Fruit fly (Drosophila melanogaster): ENCODE results near the gene CG33098.

CG33098 gene

DNA sequence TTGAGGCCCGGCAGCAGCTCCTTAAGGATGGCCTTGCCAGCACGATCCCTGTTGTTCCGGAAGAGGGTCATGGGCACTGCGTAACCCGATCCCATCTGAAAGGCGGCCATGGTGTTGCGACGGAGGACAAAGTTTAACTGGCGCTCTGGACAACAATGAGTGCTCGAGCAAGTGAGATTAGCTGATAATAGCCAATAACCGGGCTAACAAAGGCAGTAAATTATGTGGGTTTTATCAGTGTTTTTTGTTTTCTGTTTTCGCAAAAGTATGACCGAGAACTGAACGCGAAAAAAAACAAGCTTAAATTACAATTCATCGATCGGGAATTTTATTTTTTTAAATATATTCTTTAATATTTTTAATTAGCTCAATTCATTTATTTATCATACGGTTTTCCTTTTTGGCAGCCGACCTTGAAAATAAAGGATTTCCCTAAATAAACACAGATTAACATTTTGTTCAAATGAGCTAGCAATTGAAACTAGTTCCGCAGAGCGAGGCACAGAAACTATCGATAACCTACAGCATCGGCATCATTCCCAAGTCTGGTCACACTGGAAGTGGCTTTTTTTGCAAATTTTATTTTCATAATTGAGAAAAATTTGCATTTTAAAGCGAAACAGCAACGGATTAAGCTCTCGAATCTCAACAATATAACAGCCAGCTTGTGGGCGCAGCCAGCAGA lies 26.4 kb downstream of the CG33098 start, which contains the start of the genes Dip-C and pps:
Gene Dip-C, minus strand, starts transcription at position 486 of the 685 bp plus-strand sequence.
Gene pps, plus strand, starts transcription at position 555 of the 685 bp plus-strand sequence.
- TF ChIP-seq Mnt (GFP tag; optimal IDR thresholded peaks at IDR 0.05) = peak; percentile 10
- TF ChIP-seq CG5204 (GFP tag; optimal IDR thresholded peaks at IDR 0.05) = no peak
- TF ChIP-seq CG33017 (tag; optimal IDR thresholded peaks at IDR 0.05) = peak; percentile 27
- peak; percentile 14 for TF ChIP-seq bab1 (GFP tag; optimal IDR thresholded peaks at IDR 0.05)
- TF ChIP-seq CG1620 (GFP tag; optimal IDR thresholded peaks at IDR 0.05) = no peak
- TF ChIP-seq CG11617 (GFP tag; optimal IDR thresholded peaks at IDR 0.05) = peak; percentile 11

DNA sequence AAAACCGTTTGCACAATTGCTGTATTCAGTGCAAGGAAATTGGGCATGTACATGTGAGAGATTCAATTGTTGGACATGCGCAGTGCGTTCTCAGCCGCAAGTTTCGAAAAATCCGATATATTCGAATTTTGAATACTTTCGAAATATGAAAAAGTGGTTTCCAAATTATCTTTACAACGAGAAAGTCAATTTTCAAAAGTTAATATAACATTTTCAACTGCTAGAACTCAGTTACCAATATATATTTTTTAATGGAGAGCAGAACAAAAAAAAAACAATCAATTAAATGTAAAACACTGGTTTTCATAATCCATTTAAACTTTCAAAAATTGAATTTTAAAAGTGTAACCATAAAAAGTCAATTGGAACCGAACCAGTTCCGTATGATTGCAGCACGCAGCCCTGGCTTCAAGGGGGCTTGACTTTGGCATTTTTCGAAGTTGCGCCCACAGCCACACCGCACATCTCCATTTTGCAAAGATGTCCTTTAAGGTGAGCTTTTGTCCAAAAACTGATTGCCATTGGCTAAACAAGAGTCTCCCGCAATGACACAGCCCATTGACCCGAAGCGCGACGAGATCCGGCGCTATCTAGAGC lies 35.5 kb downstream of the CG33098 start, which contains the start of the genes Scgbeta and CG17202:
Gene Scgbeta, minus strand, starts transcription at position 51 of the 597 bp plus-strand sequence.
Gene CG17202, plus strand, starts transcription at position 390 of the 597 bp plus-strand sequence.
- TF ChIP-seq bab1 (GFP tag; optimal IDR thresholded peaks at IDR 0.05) = peak; percentile 10
- TF ChIP-seq CG14711 (tag; optimal IDR thresholded peaks at IDR 0.05) = no peak
- peak; percentile 18 for TF ChIP-seq CG7101 (tag; optimal IDR thresholded peaks at IDR 0.05)
- no peak for TF ChIP-seq Mnt (GFP tag; optimal IDR thresholded peaks at IDR 0.05)
- no peak for TF ChIP-seq kay (GFP tag; ENCODE audit: borderline replicate concordance)
- TF ChIP-seq tj (GFP tag; optimal IDR thresholded peaks at IDR 0.05) = no peak
- no peak for TF ChIP-seq Crg-1 (GFP tag; optimal IDR thresholded peaks at IDR 0.05)
- no peak for TF ChIP-seq CG7045 (GFP tag; optimal IDR thresholded peaks at IDR 0.05)
- peak; percentile 22 for TF ChIP-seq cic (GFP tag; optimal IDR thresholded peaks at IDR 0.05)
- peak; percentile 13 for TF ChIP-seq CG11617 (GFP tag; optimal IDR thresholded peaks at IDR 0.05)
- peak; percentile 35 for TF ChIP-seq CG12768 (GFP tag; optimal IDR thresholded peaks at IDR 0.05)
- TF ChIP-seq Clk (GFP tag; optimal IDR thresholded peaks at IDR 0.05) = no peak

DNA sequence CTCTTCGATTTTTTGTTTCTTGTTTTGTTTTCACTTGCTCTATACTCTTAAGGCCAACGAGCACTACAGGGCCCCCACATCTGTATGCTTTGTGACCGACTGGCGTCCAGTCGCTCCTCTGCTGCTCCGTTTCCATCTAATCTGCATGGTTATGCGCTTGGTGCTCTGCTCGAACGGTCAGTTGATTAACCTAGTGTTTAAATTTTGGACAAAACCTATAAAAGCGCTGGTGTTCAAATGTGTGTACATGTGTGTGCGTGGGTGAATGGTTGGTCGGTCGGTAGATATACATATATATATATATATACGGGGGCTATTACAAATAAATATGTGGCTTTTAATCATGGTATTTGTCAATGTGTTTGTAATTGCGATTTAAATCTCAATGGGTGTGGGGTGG lies 37.0 kb downstream of the CG33098 start:
- TF ChIP-seq CG7101 (tag; optimal IDR thresholded peaks at IDR 0.05) (no peak), CG5204 (GFP tag; optimal IDR thresholded peaks at IDR 0.05) (no peak), CG33017 (tag; optimal IDR thresholded peaks at IDR 0.05) (no peak), CG12768 (GFP tag; optimal IDR thresholded peaks at IDR 0.05) (no peak), CG1620 (GFP tag; optimal IDR thresholded peaks at IDR 0.05) (no peak)

DNA sequence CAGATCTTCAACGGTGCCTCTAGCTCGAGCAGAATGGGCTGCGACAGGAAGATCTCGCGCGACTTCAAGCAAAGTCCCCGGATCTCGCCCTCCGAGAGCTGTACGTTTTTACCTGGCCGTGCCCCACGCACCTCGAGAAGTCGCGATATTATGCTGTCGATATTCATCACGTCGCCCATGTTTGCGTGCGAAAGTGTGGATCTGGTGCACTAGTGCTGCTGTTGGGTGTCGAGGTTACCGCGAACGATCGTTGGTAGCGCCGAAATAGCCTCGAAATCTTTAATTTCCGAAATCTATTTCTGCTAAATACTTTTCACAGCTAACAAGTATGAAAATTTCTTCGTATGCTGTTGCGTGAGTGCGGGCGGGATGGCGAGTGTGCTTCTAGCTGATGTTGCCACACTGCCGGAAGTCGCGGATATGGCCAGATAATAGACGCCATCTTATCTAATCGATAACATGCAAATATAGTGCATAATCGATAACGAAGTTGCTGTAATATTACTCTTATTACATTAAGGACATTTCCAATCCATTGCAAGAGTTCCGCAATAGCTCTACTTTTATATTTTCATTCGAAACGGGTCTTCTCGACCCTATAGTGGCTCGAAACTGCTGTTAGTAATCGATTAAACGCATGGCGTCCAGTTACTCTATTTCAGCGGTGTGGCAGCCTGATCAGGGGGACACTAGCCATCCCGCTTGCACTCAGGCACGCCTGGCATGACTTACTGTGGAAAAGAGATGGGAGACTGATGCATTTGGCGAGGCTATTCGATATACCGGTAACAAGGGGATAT lies 38.7 kb downstream of the CG33098 start, which contains the start of gene Pp1-87B:
Gene Pp1-87B, minus strand, starts transcription at position 408 of the 800 bp plus-strand sequence.
- TF ChIP-seq Mnt (GFP tag; optimal IDR thresholded peaks at IDR 0.05) (peak; percentile 25), kay (GFP tag; ENCODE audit: borderline replicate concordance) (no peak), cnc (optimal IDR thresholded peaks at IDR 0.05) (no peak), CG7045 (GFP tag; optimal IDR thresholded peaks at IDR 0.05) (peak; percentile 51), CG14711 (tag; optimal IDR thresholded peaks at IDR 0.05) (no peak), cic (GFP tag; optimal IDR thresholded peaks at IDR 0.05) (no peak), bab1 (GFP tag; optimal IDR thresholded peaks at IDR 0.05) (peak; percentile 4), CG1620 (GFP tag; optimal IDR thresholded peaks at IDR 0.05) (peak; percentile 40), CG12768 (GFP tag; optimal IDR thresholded peaks at IDR 0.05) (no peak), pad (GFP tag; optimal IDR thresholded peaks at IDR 0.05) (peak; percentile 58), CG7101 (tag; optimal IDR thresholded peaks at IDR 0.05) (peak; percentile 24), Crg-1 (GFP tag; optimal IDR thresholded peaks at IDR 0.05) (peak; percentile 4), ovo (GFP tag; optimal IDR thresholded peaks at IDR 0.05) (no peak), Clk (GFP tag; optimal IDR thresholded peaks at IDR 0.05) (peak; percentile 22), tj (GFP tag; optimal IDR thresholded peaks at IDR 0.05) (peak; percentile 27), CG33017 (tag; optimal IDR thresholded peaks at IDR 0.05) (no peak), CG5204 (GFP tag; optimal IDR thresholded peaks at IDR 0.05) (no peak), Hr96 (GFP tag; optimal IDR thresholded peaks at IDR 0.05) (no peak), CG11617 (GFP tag; optimal IDR thresholded peaks at IDR 0.05) (peak; percentile 33)

DNA sequence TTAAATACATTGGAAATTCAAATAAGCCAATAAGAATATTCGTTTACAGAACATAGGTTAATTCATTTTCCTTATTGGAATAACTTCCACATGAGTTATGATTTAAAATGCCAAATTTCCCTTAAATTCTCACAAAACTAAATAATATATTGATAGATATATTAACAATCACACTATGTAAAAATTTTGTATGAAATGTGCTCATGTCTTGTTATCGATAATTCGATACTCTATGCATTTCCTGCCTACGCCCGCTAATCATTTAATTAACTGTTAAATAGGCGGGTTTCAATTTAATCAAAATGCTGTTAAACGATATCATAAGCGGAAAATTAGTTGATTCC lies 39.3 kb downstream of the CG33098 start, which contains the start of gene NANS:
Gene NANS, plus strand, starts transcription at position 269 of the 344 bp plus-strand sequence.
- no peak for TF ChIP-seq cnc (optimal IDR thresholded peaks at IDR 0.05)
- TF ChIP-seq CG14711 (tag; optimal IDR thresholded peaks at IDR 0.05) = no peak
- no peak for TF ChIP-seq cic (GFP tag; optimal IDR thresholded peaks at IDR 0.05)
- TF ChIP-seq CG7101 (tag; optimal IDR thresholded peaks at IDR 0.05) = no peak
- TF ChIP-seq pad (GFP tag; optimal IDR thresholded peaks at IDR 0.05) = no peak
- TF ChIP-seq CG7045 (GFP tag; optimal IDR thresholded peaks at IDR 0.05) = no peak
- no peak for TF ChIP-seq CG1620 (GFP tag; optimal IDR thresholded peaks at IDR 0.05)
- no peak for TF ChIP-seq bab1 (GFP tag; optimal IDR thresholded peaks at IDR 0.05)
- TF ChIP-seq Hr96 (GFP tag; optimal IDR thresholded peaks at IDR 0.05) = no peak
- no peak for TF ChIP-seq ovo (GFP tag; optimal IDR thresholded peaks at IDR 0.05)
- no peak for TF ChIP-seq CG5204 (GFP tag; optimal IDR thresholded peaks at IDR 0.05)
- no peak for TF ChIP-seq tj (GFP tag; optimal IDR thresholded peaks at IDR 0.05)

DNA sequence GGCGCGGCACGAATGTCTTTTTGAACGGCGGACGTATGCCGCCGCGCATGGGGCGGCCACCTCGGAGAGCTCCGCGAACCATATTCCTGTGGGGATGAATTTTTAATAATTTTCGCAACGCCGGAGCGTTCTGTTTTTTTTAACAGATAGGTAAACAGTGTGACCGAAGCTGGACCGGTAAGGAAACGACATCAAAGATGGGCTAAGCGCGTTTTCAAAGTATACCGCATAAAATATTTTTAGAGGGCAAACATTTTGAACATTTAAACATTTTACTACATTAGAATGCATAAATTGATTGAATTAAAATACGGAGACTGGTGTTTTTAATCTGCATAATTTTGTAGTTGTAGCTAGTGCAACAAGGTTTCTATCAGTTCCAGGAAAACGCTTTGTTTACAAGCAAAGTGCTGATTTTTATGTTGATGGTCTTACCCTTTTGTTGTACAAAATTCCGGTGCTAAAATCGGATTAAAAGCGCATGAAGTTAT lies 42.2 kb downstream of the CG33098 start, which contains the start of the genes CG5641 and CG5245:
Gene CG5641, minus strand, starts transcription at position 163 of the 491 bp plus-strand sequence.
Gene CG5245, plus strand, starts transcription at position 441 of the 491 bp plus-strand sequence.
- no peak for TF ChIP-seq pad (GFP tag; optimal IDR thresholded peaks at IDR 0.05)
- no peak for TF ChIP-seq Clk (GFP tag; optimal IDR thresholded peaks at IDR 0.05)
- no peak for TF ChIP-seq CG14711 (tag; optimal IDR thresholded peaks at IDR 0.05)
- no peak for TF ChIP-seq CG33017 (tag; optimal IDR thresholded peaks at IDR 0.05)
- TF ChIP-seq CG7101 (tag; optimal IDR thresholded peaks at IDR 0.05) = no peak
- peak in 1 of 2 experiments; percentile 58 for TF ChIP-seq cnc (optimal IDR thresholded peaks at IDR 0.05)
- no peak for TF ChIP-seq Hr96 (GFP tag; optimal IDR thresholded peaks at IDR 0.05)
- TF ChIP-seq Crg-1 (GFP tag; optimal IDR thresholded peaks at IDR 0.05) = no peak
- TF ChIP-seq CG11617 (GFP tag; optimal IDR thresholded peaks at IDR 0.05) = no peak
- no peak for TF ChIP-seq toe (GFP tag; optimal IDR thresholded peaks at IDR 0.05)
- no peak for TF ChIP-seq cic (GFP tag; optimal IDR thresholded peaks at IDR 0.05)
- TF ChIP-seq bab1 (GFP tag; optimal IDR thresholded peaks at IDR 0.05) = peak; percentile 31
- no peak for TF ChIP-seq ovo (GFP tag; optimal IDR thresholded peaks at IDR 0.05)
- no peak for TF ChIP-seq CG5204 (GFP tag; optimal IDR thresholded peaks at IDR 0.05)

Measured in whole organism, adult.